Fruit fly (Drosophila melanogaster) whole organism, embryonic: Measurements from ENCODE around the gene CG43689.

ENCODE experiments used
- B-H2 ChIP-seq: fragments of 200-800 bp; sonication (Bioruptor generic); optimal IDR thresholded peaks from 2 replicates; lab custom pipeline; 2018; ENCODE audit warnings: missing biosample characterization, mild to moderate bottlenecking, missing genetic modification characterization
- CG10543 ChIP-seq: fragments of 200-800 bp; sonication (Bioruptor generic); optimal IDR thresholded peaks from 3 replicates; lab custom pipeline; 2017; ENCODE audit warnings: missing biosample characterization, mild to moderate bottlenecking, missing genetic modification characterization, moderate library complexity
- CG11398 ChIP-seq: fragments of 200-800 bp; sonication (Bioruptor generic); optimal IDR thresholded peaks from 2 replicates; lab custom pipeline; 2016; ENCODE audit warnings: missing biosample characterization, missing genetic modification characterization
- CG12299 ChIP-seq: fragments of 200-800 bp; sonication (Bioruptor generic); optimal IDR thresholded peaks from 2 replicates; lab custom pipeline; 2018; ENCODE audit warnings: missing biosample characterization, mild to moderate bottlenecking, missing genetic modification characterization
- CG17359 ChIP-seq: fragments of 200-800 bp; sonication (Bioruptor generic); optimal IDR thresholded peaks from 3 replicates; lab custom pipeline; 2018; ENCODE audit warnings: missing biosample characterization, mild to moderate bottlenecking, missing genetic modification characterization, moderate library complexity
- CG17361 ChIP-seq: fragments of 200-800 bp; sonication (Bioruptor generic); IDR thresholded peaks from 3 replicates; pipeline ENCODE4 v1.3.6; 2022; ENCODE audit warnings: missing biosample characterization, missing genetic modification characterization
- CG1792 ChIP-seq: fragments of 200-800 bp; sonication (Bioruptor generic); optimal IDR thresholded peaks from 2 replicates; lab custom pipeline; 2016; ENCODE audit warnings: missing biosample characterization, missing genetic modification characterization
- CG18011 ChIP-seq: fragments of 200-800 bp; sonication (Bioruptor generic); optimal IDR thresholded peaks from 2 replicates; lab custom pipeline; 2017; ENCODE audit warnings: missing biosample characterization, missing genetic modification characterization, mild to moderate bottlenecking, moderate library complexity, missing genotype
- CG18262 ChIP-seq: fragments of 200-800 bp; optimal IDR thresholded peaks from 3 replicates; lab custom pipeline; 2019; ENCODE audit warnings: missing biosample characterization, mild to moderate bottlenecking, missing genetic modification characterization, moderate library complexity
- CG18476 ChIP-seq: fragments of 200-800 bp; sonication (Bioruptor generic); optimal IDR thresholded peaks from 2 replicates; lab custom pipeline; 2016; ENCODE audit warnings: missing biosample characterization, mild to moderate bottlenecking, missing genetic modification characterization
- CG2116 ChIP-seq: fragments of 200-800 bp; sonication (Bioruptor generic); optimal IDR thresholded peaks from 3 replicates; lab custom pipeline; 2018; ENCODE audit warnings: missing biosample characterization, mild to moderate bottlenecking, missing genetic modification characterization
- CG4282 ChIP-seq: fragments of 200-800 bp; sonication (Bioruptor generic); optimal IDR thresholded peaks from 2 replicates; lab custom pipeline; 2016; ENCODE audit warnings: missing biosample characterization, missing genetic modification characterization
- CG4854 ChIP-seq: fragments of 200-800 bp; sonication (Bioruptor generic); optimal IDR thresholded peaks from 2 replicates; lab custom pipeline; 2016; ENCODE audit warnings: missing biosample characterization, missing genetic modification characterization, inconsistent platforms
- CG5180 ChIP-seq: fragments of 200-800 bp; sonication (Bioruptor generic); optimal IDR thresholded peaks from 3 replicates; lab custom pipeline; 2017; ENCODE audit warnings: missing biosample characterization, missing genetic modification characterization, mild to moderate bottlenecking, moderate library complexity, missing genetic modification reagents
- CG5953 ChIP-seq: fragments of 200-800 bp; sonication (Bioruptor generic); IDR thresholded peaks from 2 replicates; pipeline ENCODE4 v1.3.6; 2022; ENCODE audit warnings: missing biosample characterization, missing genetic modification characterization
- CG8281 ChIP-seq: fragments of 200-800 bp; sonication (Bioruptor generic); optimal IDR thresholded peaks from 2 replicates; lab custom pipeline; 2018; ENCODE audit warnings: missing biosample characterization, mild to moderate bottlenecking, missing genetic modification characterization, moderate library complexity
- CG9609 ChIP-seq: fragments of 200-800 bp; sonication (Bioruptor generic); optimal IDR thresholded peaks from 3 replicates; lab custom pipeline; 2016; ENCODE audit warnings: missing biosample characterization, missing genetic modification characterization
- CHES-1-like ChIP-seq: fragments of 200-800 bp; sonication (Bioruptor generic); optimal IDR thresholded peaks from 2 replicates; lab custom pipeline; 2016; ENCODE audit warnings: missing biosample characterization, missing genetic modification characterization
- CkIIα-i1 ChIP-seq: fragments of 200-800 bp; sonication (Bioruptor generic); IDR thresholded peaks from 2 replicates; pipeline ENCODE4 v1.3.6; 2022; ENCODE audit warnings: missing biosample characterization, missing genetic modification characterization
- Drgx ChIP-seq: fragments of 200-800 bp; sonication (Bioruptor generic); IDR thresholded peaks from 2 replicates; pipeline ENCODE4 v1.3.6; 2022; ENCODE audit warnings: missing biosample characterization, missing genetic modification characterization
- E2f2 ChIP-seq: fragments of 200-800 bp; sonication (Bioruptor generic); IDR thresholded peaks from 2 replicates; pipeline ENCODE4 v1.3.6; 2022; ENCODE audit warnings: missing biosample characterization, missing genetic modification characterization
- H15 ChIP-seq: fragments of 200-800 bp; sonication (Bioruptor generic); IDR thresholded peaks from 3 replicates; pipeline ENCODE4 v1.3.6; 2022; ENCODE audit warnings: missing biosample characterization, missing genetic modification characterization
- H2.0 ChIP-seq: fragments of 200-800 bp; sonication (Bioruptor generic); IDR thresholded peaks from 2 replicates; pipeline ENCODE4 v1.3.6; 2022; ENCODE audit warnings: missing biosample characterization, missing genetic modification characterization
- MTF-1 ChIP-seq: fragments of 200-800 bp; sonication (Bioruptor generic); optimal IDR thresholded peaks from 2 replicates; lab custom pipeline; 2018; ENCODE audit warnings: missing biosample characterization, mild to moderate bottlenecking, missing genetic modification characterization, borderline replicate concordance
- Myb ChIP-seq: fragments of 200-800 bp; sonication (Bioruptor generic); optimal IDR thresholded peaks from 2 replicates; lab custom pipeline; 2016; ENCODE audit warnings: missing biosample characterization, missing genetic modification characterization
- Neu2 ChIP-seq: fragments of 200-800 bp; sonication (Bioruptor generic); optimal IDR thresholded peaks from 3 replicates; lab custom pipeline; 2016; ENCODE audit warnings: missing biosample characterization, missing genetic modification characterization, borderline replicate concordance
- Nf-YC ChIP-seq: fragments of 200-800 bp; optimal IDR thresholded peaks from 3 replicates; lab custom pipeline; 2019; ENCODE audit warnings: missing biosample characterization, mild to moderate bottlenecking, missing genetic modification characterization, moderate library complexity
- Oli ChIP-seq: fragments of 200-800 bp; sonication (Bioruptor generic); optimal IDR thresholded peaks from 2 replicates; lab custom pipeline; 2018; ENCODE audit warnings: missing biosample characterization, mild to moderate bottlenecking, missing genetic modification characterization, moderate library complexity
- PHDP ChIP-seq: fragments of 200-800 bp; sonication (Bioruptor generic); optimal IDR thresholded peaks from 3 replicates; lab custom pipeline; 2018; ENCODE audit warnings: missing biosample characterization, mild to moderate bottlenecking, missing genetic modification characterization, moderate library complexity
- Sox102F ChIP-seq: fragments of 200-800 bp; sonication (Bioruptor generic); optimal IDR thresholded peaks from 2 replicates; lab custom pipeline; 2018; ENCODE audit warnings: missing biosample characterization, mild to moderate bottlenecking, missing genetic modification characterization, moderate library complexity
- Xrp1 ChIP-seq: fragments of 200-800 bp; sonication (Bioruptor generic); IDR thresholded peaks from 2 replicates; pipeline ENCODE4 v1.3.6; 2022; ENCODE audit warnings: missing biosample characterization, missing genetic modification characterization
- bsh ChIP-seq, 2 experiments: fragments of 200-800 bp; sonication (Bioruptor generic); optimal IDR thresholded peaks; 2 replicates each; lab custom pipeline; 2017 to 2018; ENCODE audit warnings: mild to moderate bottlenecking in 2 of 2, missing biosample characterization in 2 of 2, missing genetic modification characterization in 2 of 2, moderate library complexity in 1 of 2
- chm ChIP-seq: fragments of 200-800 bp; sonication (Bioruptor generic); IDR thresholded peaks from 2 replicates; pipeline ENCODE4 v1.3.6; 2022; ENCODE audit warnings: missing biosample characterization, missing genetic modification characterization
- crp ChIP-seq, 2 experiments: fragments of 200-800 bp; sonication (Bioruptor generic); optimal IDR thresholded peaks; 2 replicates in 1 of 2; 3 replicates in 1 of 2; lab custom pipeline; 2017; ENCODE audit warnings: missing biosample characterization in 2 of 2, missing genetic modification characterization in 2 of 2, mild to moderate bottlenecking in 1 of 2, moderate library complexity in 1 of 2
- da ChIP-seq: fragments of 200-800 bp; sonication (Bioruptor generic); optimal IDR thresholded peaks from 2 replicates; lab custom pipeline; 2016; ENCODE audit warnings: missing biosample characterization, missing genetic modification characterization
- dati ChIP-seq: fragments of 200-800 bp; sonication (Bioruptor generic); IDR thresholded peaks from 2 replicates; pipeline ENCODE4 v1.3.6; 2022; ENCODE audit warnings: missing biosample characterization, missing genetic modification characterization
- dimm ChIP-seq: fragments of 200-800 bp; sonication (Bioruptor generic); IDR thresholded peaks from 2 replicates; pipeline ENCODE4 v1.3.6; 2022; ENCODE audit warnings: missing biosample characterization, missing genetic modification characterization
- hb ChIP-seq: fragments of 200-800 bp; sonication (Bioruptor generic); IDR thresholded peaks from 3 replicates; pipeline ENCODE4 v1.3.6; 2022; ENCODE audit warnings: missing biosample characterization, missing genetic modification characterization; ENCODE audit not compliant: partially characterized antibody
- mirr ChIP-seq: fragments of 200-800 bp; sonication (Bioruptor generic); optimal IDR thresholded peaks from 3 replicates; lab custom pipeline; 2018; ENCODE audit warnings: missing biosample characterization, mild to moderate bottlenecking, missing genetic modification characterization
- pan ChIP-seq, 4 experiments: fragments of >200 bp in 3 of 4; fragments of 200-800 bp in 1 of 4; sonication (Bioruptor generic) in 1 of 4; optimal IDR thresholded peaks in 3 of 4; IDR thresholded peaks in 1 of 4; 2 replicates each; pipeline versions ENCODE4 v1.3.6 to Lab custom; 2017 to 2022; ENCODE audit warnings: missing biosample characterization in 2 of 4, missing genetic modification characterization in 2 of 4, mixed read lengths in 1 of 4
- rib ChIP-seq: fragments of 200-800 bp; sonication (Bioruptor generic); IDR thresholded peaks from 2 replicates; pipeline ENCODE4 v1.3.6; 2022; ENCODE audit warnings: missing biosample characterization, missing genetic modification characterization
- scrt ChIP-seq: fragments of 200-800 bp; sonication (Bioruptor generic); optimal IDR thresholded peaks from 2 replicates; lab custom pipeline; 2018; ENCODE audit warnings: missing biosample characterization, mild to moderate bottlenecking, missing genetic modification characterization, moderate library complexity
- sr ChIP-seq: fragments of 200-800 bp; sonication (Bioruptor generic); IDR thresholded peaks from 3 replicates; pipeline ENCODE4 v1.3.6; 2022; ENCODE audit warnings: missing biosample characterization, missing genetic modification characterization
- sug ChIP-seq: fragments of 200-800 bp; optimal IDR thresholded peaks from 2 replicates; lab custom pipeline; 2019; ENCODE audit warnings: missing biosample characterization, mild to moderate bottlenecking, missing genetic modification characterization, moderate library complexity
- tap ChIP-seq: fragments of 200-800 bp; optimal IDR thresholded peaks from 3 replicates; lab custom pipeline; 2019; ENCODE audit warnings: missing biosample characterization, mild to moderate bottlenecking, missing genetic modification characterization, moderate library complexity
- tgo ChIP-seq: fragments of 200-800 bp; sonication (Bioruptor generic); IDR thresholded peaks from 3 replicates; pipeline ENCODE4 v1.3.6; 2022; ENCODE audit warnings: missing biosample characterization, missing genetic modification characterization
- toy ChIP-seq: fragments of 200-800 bp; sonication (Bioruptor generic); IDR thresholded peaks from 2 replicates; pipeline ENCODE4 v1.3.6; 2022; ENCODE audit warnings: missing biosample characterization, missing genetic modification characterization
- ttk ChIP-seq: fragments of 200-800 bp; sonication (Bioruptor generic); IDR thresholded peaks from 2 replicates; pipeline ENCODE4 v2.1.2; 2022; ENCODE audit warnings: missing biosample characterization, missing genetic modification characterization
- vvl ChIP-seq: fragments of 200-800 bp; sonication (Bioruptor generic); IDR thresholded peaks from 2 replicates; pipeline ENCODE4 v1.3.6; 2022; ENCODE audit warnings: missing biosample characterization, missing genetic modification characterization
- yki ChIP-seq: fragments of >200 bp; optimal IDR thresholded peaks from 3 replicates; lab custom pipeline; 2018

The CG43689 gene

dm6 chrX:4105830-4106233 is 30.3 kb downstream of the CG43689 start, which contains the start of gene cib (continued):
- TF ChIP-seq Oli (tag; lab: Kevin White, UChicago) (no peak), ttk (GFP tag; lab: Robert Waterston, UW) (no peak), CG5953 (no peak), CG18476 (GFP tag; lab: Kevin White, UChicago) (no peak), PHDP (tag; lab: Kevin White, UChicago) (peak; percentile 31), crp (GFP tag; optimal IDR thresholded peaks at IDR 0.05; lab: Kevin White, UChicago) (no peak), CkIIα-i1 (no peak), scrt (GFP tag; lab: Kevin White, UChicago) (peak; percentile 28), CG17359 (tag; lab: Kevin White, UChicago) (peak; percentile 31), E2f2 (GFP tag; lab: Robert Waterston, UW) (peak; percentile 98), CG9609 (peak; percentile 16), chm (GFP tag; lab: Robert Waterston, UW) (peak; percentile 56; the same call in 1 of the 2 replicates), sug (tag; lab: Kevin White, UChicago) (peak; percentile 63), CG11398 (GFP tag; lab: Kevin White, UChicago) (peak; percentile 33), CG5180 (GFP tag; lab: Kevin White, UChicago) (no peak), Xrp1 (GFP tag; lab: Robert Waterston, UW) (peak; percentile 31; the same call in 1 of the 2 replicates), rib (GFP tag; lab: Robert Waterston, UW) (0 out of 2 replicates have a peak, but pooled peaks have one; percentile 32), CG8281 (tag; lab: Kevin White, UChicago) (no peak), toy (no peak), pan (optimal IDR thresholded peaks at IDR 0.05; lab: Kevin White, UChicago) (no peak), pan (GFP tag; optimal IDR thresholded peaks at IDR 0.05 in 1 of 2, IDR thresholded peaks at IDR 0.05 in 1 of 2) (no peak), yki (lab: Kevin White, UChicago) (peak; percentile 24), vvl (GFP tag; lab: Robert Waterston, UW) (peak; percentile 42), Drgx (GFP tag; lab: Robert Waterston, UW) (peak; percentile 52), H15 (GFP tag; lab: Robert Waterston, UW) (no peak), CG17361 (GFP tag; lab: Robert Waterston, UW) (peak; percentile 29; the same call in 1 of the 3 replicates), bsh (GFP tag; optimal IDR thresholded peaks at IDR 0.05; lab: Kevin White, UChicago) (peak; percentile 3 to 7), Sox102F (GFP tag; lab: Kevin White, UChicago) (no peak), da (GFP tag; lab: Kevin White, UChicago) (no peak), mirr (GFP tag; lab: Kevin White, UChicago) (no peak), Neu2 (GFP tag; lab: Kevin White, UChicago) (no peak), CG4854 (GFP tag; lab: Kevin White, UChicago) (peak; percentile 14), Nf-YC (tag; lab: Kevin White, UChicago) (peak; percentile 49), CHES-1-like (GFP tag; lab: Kevin White, UChicago) (peak; percentile 31), dati (GFP tag; lab: Robert Waterston, UW) (no peak), CG10543 (GFP tag; lab: Kevin White, UChicago) (peak; percentile 58), H2.0 (GFP tag; lab: Robert Waterston, UW) (no peak), sr (GFP tag; lab: Robert Waterston, UW) (0 out of 3 replicates have a peak, but pooled peaks have one; percentile 19), CG4282 (GFP tag; lab: Kevin White, UChicago) (peak; percentile 13), tgo (GFP tag; lab: Robert Waterston, UW) (0 out of 3 replicates have a peak, but pooled peaks have one; percentile 16), Myb (GFP tag; lab: Kevin White, UChicago) (peak; percentile 56), CG18011 (GFP tag; lab: Kevin White, UChicago) (no peak), CG2116 (GFP tag; lab: Kevin White, UChicago) (peak; percentile 68), B-H2 (peak; percentile 51), CG1792 (GFP tag; lab: Kevin White, UChicago) (peak; percentile 5), MTF-1 (GFP tag; lab: Kevin White, UChicago) (peak; percentile 23), dimm (GFP tag; lab: Robert Waterston, UW) (no peak), CG12299 (tag; lab: Kevin White, UChicago) (peak; percentile 28), hb (0 out of 3 replicates have a peak, but pooled peaks have one; percentile 52), CG18262 (tag; lab: Kevin White, UChicago) (peak; percentile 9), tap (tag; lab: Kevin White, UChicago) (no peak)
